Worm (Caenorhabditis elegans): ENCODE measurements around the gene fbxb-118.

Gene fbxb-118

ce11 chrII:4098759-4099158 lies 34.9 kb upstream of the fbxb-118 start:
- TF ChIP-seq mcd-1 (GFP tag; IDR thresholded peaks at IDR 0.05) = no peak
- TF ChIP-seq nhr-120 (GFP tag; IDR thresholded peaks at IDR 0.05) = no peak
- TF ChIP-seq nhr-179 (tag; optimal IDR thresholded peaks at IDR 0.05) = no peak
- TF ChIP-seq ceh-58 (GFP tag; IDR thresholded peaks at IDR 0.05) = no peak
- TF ChIP-seq sdz-38 (tag; optimal IDR thresholded peaks at IDR 0.05) = no peak
- TF ChIP-seq F57A8.1 (GFP tag; optimal IDR thresholded peaks at IDR 0.05) = no peak
- no peak for TF ChIP-seq hmg-1.2 (GFP tag; IDR thresholded peaks at IDR 0.05)
- TF ChIP-seq egl-44 (GFP tag; IDR thresholded peaks at IDR 0.05) = no peak
- TF ChIP-seq ccch-3 (GFP tag; optimal IDR thresholded peaks at IDR 0.05) = no peak
- no peak for TF ChIP-seq athp-1 (tag; optimal IDR thresholded peaks at IDR 0.05)
- TF ChIP-seq F33H1.4 (GFP tag; IDR thresholded peaks at IDR 0.05) = no peak
- no peak for TF ChIP-seq hmg-20 (GFP tag; IDR thresholded peaks at IDR 0.05)
- no peak for TF ChIP-seq nhr-27 (tag; optimal IDR thresholded peaks at IDR 0.05)
- no peak for TF ChIP-seq cebp-1 (GFP tag; IDR thresholded peaks at IDR 0.05)
- TF ChIP-seq cebp-1 (tag; optimal IDR thresholded peaks at IDR 0.05) = no peak

ce11 chrII:4094030-4094846 lies 30.3 kb upstream of the fbxb-118 start:
- TF ChIP-seq ztf-22 (GFP tag; optimal IDR thresholded peaks at IDR 0.05) (no peak), K11D2.4 (GFP tag; IDR thresholded peaks at IDR 0.05) (peak; percentile 66), cebp-1 (GFP tag; IDR thresholded peaks at IDR 0.05) (0 out of 2 replicates have a peak, but pooled peaks have one; percentile 31), cebp-1 (tag; optimal IDR thresholded peaks at IDR 0.05) (peak; percentile 39), B0336.3 (GFP tag; IDR thresholded peaks at IDR 0.05) (no peak), nfyb-1 (GFP tag; IDR thresholded peaks at IDR 0.05) (peak; percentile 72), K12H6.12 (tag; optimal IDR thresholded peaks at IDR 0.05) (peak; percentile 100), F52B5.7 (tag; optimal IDR thresholded peaks at IDR 0.05) (peak; percentile 11), C06A6.2 (GFP tag; conservative IDR thresholded peaks at IDR 0.05) (peak; percentile 23; the same call in 1 of the 2 replicates), madf-3 (GFP tag; IDR thresholded peaks at IDR 0.05) (peak; percentile 9; the same call in 1 of the 2 replicates), unc-62 (GFP tag; optimal IDR thresholded peaks at IDR 0.05) (no peak), sptf-2 (GFP tag; optimal IDR thresholded peaks at IDR 0.05) (no peak), ztf-26 (tag; optimal IDR thresholded peaks at IDR 0.05) (no peak), tbp1 (GFP tag; optimal IDR thresholded peaks at IDR 0.05) (peak; percentile 4), ztf-25 (GFP tag; IDR thresholded peaks at IDR 0.05) (0 out of 2 replicates have a peak, but pooled peaks have one; percentile 41), ama-1 (optimal IDR thresholded peaks at IDR 0.05) (peak; percentile 20), ama-1 (GFP tag; optimal IDR thresholded peaks at IDR 0.05) (no peak), ets-4 (GFP tag; optimal IDR thresholded peaks at IDR 0.05) (no peak), die-1 (tag; optimal IDR thresholded peaks at IDR 0.05) (no peak), madf-6 (GFP tag; IDR thresholded peaks at IDR 0.05) (peak; percentile 8; the same call in 1 of the 2 replicates), repo-1 (tag; optimal IDR thresholded peaks at IDR 0.05) (peak; percentile 47), B0035.1 (tag; optimal IDR thresholded peaks at IDR 0.05) (no peak), xnd-1 (tag; optimal IDR thresholded peaks at IDR 0.05) (no peak), akir-1 (GFP tag; optimal IDR thresholded peaks at IDR 0.05) (no peak), aptf-3 (GFP tag; IDR thresholded peaks at IDR 0.05) (0 out of 2 replicates have a peak, but pooled peaks have one; percentile 25), chd-7 (tag; optimal IDR thresholded peaks at IDR 0.05) (peak; percentile 55), egl-18 (GFP tag; IDR thresholded peaks at IDR 0.05) (no peak), F22D6.2 (tag; optimal IDR thresholded peaks at IDR 0.05) (peak; percentile 13), let-607 (tag; optimal IDR thresholded peaks at IDR 0.05) (no peak), lin-26 (GFP tag; IDR thresholded peaks at IDR 0.05) (peak; percentile 63; the same call in 1 of the 2 replicates), Y56A3A.18 (GFP tag; IDR thresholded peaks at IDR 0.05) (no peak)

All from whole organism, young adult.